Fruit fly (Drosophila melanogaster): Measurements from ENCODE around the gene dyw.

dyw gene

dm6 chrX:2663416-2663815 lies 30.3 kb downstream of the dyw start:
- TF ChIP-seq ovo (GFP tag; optimal IDR thresholded peaks at IDR 0.05) (no peak), CG7045 (GFP tag; optimal IDR thresholded peaks at IDR 0.05) (no peak), Mnt (GFP tag; optimal IDR thresholded peaks at IDR 0.05) (no peak), Clk (GFP tag; optimal IDR thresholded peaks at IDR 0.05) (no peak), cic (GFP tag; optimal IDR thresholded peaks at IDR 0.05) (no peak), Crg-1 (GFP tag; optimal IDR thresholded peaks at IDR 0.05) (peak; percentile 5), pad (GFP tag; optimal IDR thresholded peaks at IDR 0.05) (no peak), CG7101 (tag; optimal IDR thresholded peaks at IDR 0.05) (no peak)

DNA sequence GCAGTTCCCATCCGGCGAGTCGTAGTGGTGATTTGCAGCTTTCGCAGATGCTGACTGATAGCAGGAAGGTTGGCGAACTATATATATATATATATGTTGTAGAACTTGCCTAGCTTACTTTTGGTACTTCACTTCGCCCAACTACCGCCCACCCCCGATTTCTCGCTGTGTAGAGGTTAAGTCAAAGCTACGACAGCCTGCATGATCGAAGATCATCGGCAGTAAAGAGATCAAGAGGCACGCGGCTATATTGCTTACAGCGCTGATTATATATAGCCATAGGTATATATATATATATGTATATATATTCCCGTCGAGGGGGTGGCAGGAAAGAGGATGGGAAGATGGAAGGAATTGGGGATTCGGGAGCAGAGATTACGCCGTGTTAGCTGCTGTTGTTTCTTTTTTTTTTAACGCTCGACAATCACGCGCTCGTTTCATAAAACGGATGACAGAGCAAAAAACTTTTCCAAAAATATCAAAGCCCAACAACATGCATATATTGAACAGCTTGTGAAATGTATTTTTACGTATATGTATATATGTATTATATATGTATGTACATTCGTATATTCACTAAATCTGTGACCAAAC lies 31.0 kb downstream of the dyw start:
- peak; percentile 24 for TF ChIP-seq tj (GFP tag; optimal IDR thresholded peaks at IDR 0.05)
- peak; percentile 68 for TF ChIP-seq kay (GFP tag; ENCODE audit: borderline replicate concordance)
- no peak for TF ChIP-seq CG7045 (GFP tag; optimal IDR thresholded peaks at IDR 0.05)
- TF ChIP-seq toe (GFP tag; optimal IDR thresholded peaks at IDR 0.05) = no peak
- TF ChIP-seq CG12768 (GFP tag; optimal IDR thresholded peaks at IDR 0.05) = no peak

- TF ChIP-seq cnc (optimal IDR thresholded peaks at IDR 0.05) = peak in 1 of 2 experiments; percentile 22
- no peak for TF ChIP-seq Mnt (GFP tag; optimal IDR thresholded peaks at IDR 0.05)
- peak; percentile 23 for TF ChIP-seq cic (GFP tag; optimal IDR thresholded peaks at IDR 0.05)
- TF ChIP-seq tj (GFP tag; optimal IDR thresholded peaks at IDR 0.05) = peak; percentile 10
These were observed 31.9 kb downstream of the dyw start for dm6 chrX:2661758-2662157.

DNA sequence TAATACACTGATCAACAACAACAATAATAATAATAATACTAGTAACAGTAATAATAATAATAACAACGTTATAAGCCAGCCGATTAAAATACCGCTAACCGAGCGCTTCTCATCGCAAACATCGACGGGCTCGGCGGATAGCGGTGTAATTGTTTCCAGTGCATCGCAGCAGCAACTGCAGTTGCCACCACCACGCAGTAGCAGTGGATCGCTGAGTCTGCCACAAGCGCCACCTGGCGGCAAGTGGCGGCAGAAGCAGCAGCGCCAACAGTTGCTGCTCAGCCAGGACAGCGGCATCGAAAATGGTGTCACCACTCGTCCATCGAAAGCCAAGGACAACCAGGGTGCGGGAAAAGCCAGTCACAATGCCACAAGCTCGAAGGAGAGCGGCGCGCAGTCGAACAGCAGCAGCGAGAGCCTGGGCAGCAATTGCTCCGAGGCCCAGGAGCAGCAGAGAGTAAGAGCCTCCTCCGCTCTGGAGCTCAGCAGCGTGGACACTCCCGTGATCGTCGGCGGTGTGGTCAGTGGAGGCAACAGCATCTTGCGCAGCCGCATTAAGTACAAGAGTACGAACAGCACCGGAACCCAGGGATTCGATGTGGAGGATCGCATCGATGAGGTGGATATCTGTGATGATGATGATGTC lies 34.1 kb downstream of the dyw start:
- TF ChIP-seq Hr96 (GFP tag; optimal IDR thresholded peaks at IDR 0.05) = no peak
- no peak for TF ChIP-seq toe (GFP tag; optimal IDR thresholded peaks at IDR 0.05)
- no peak for TF ChIP-seq tj (GFP tag; optimal IDR thresholded peaks at IDR 0.05)
- no peak for TF ChIP-seq bab1 (GFP tag; optimal IDR thresholded peaks at IDR 0.05)
- no peak for TF ChIP-seq CG7101 (tag; optimal IDR thresholded peaks at IDR 0.05)
- no peak for TF ChIP-seq Mnt (GFP tag; optimal IDR thresholded peaks at IDR 0.05)
- no peak for TF ChIP-seq pad (GFP tag; optimal IDR thresholded peaks at IDR 0.05)
- no peak for TF ChIP-seq kay (GFP tag; ENCODE audit: borderline replicate concordance)
- no peak for TF ChIP-seq ovo (GFP tag; optimal IDR thresholded peaks at IDR 0.05)
- no peak for TF ChIP-seq Clk (GFP tag; optimal IDR thresholded peaks at IDR 0.05)
- no peak for TF ChIP-seq CG14711 (tag; optimal IDR thresholded peaks at IDR 0.05)

DNA sequence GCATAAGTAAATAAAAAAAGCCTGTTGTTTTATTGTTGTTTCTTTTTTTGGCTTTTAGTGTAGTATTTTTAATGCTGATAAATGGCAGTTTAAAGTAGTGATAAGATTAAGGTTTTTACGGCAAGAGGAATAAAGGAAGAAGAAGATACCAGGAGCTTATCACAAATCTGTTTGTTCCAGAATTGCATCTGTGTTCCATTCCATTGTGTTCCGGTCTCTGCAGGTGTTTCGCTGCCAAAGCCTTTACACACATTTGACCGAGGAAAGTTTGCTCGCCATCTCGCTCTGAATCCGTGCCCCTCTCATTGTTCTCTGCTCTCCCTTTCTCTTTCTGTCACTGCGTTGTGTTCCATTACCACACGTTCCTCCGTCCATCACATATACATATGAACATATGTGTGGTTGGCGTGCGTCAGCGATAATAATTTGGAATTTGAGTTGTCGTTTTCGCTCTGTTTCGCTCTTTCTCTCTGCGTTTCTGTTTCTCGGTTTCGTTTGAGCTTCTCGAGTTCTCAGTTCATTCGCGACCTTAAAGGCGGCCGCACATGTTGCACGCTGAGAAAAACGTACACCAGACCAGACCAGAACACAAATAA lies 35.3 kb downstream of the dyw start:
- TF ChIP-seq tj (GFP tag; optimal IDR thresholded peaks at IDR 0.05) = peak; percentile 94
- TF ChIP-seq CG5204 (GFP tag; optimal IDR thresholded peaks at IDR 0.05) = no peak
- TF ChIP-seq CG12768 (GFP tag; optimal IDR thresholded peaks at IDR 0.05) = no peak
- TF ChIP-seq CG7045 (GFP tag; optimal IDR thresholded peaks at IDR 0.05) = no peak
- TF ChIP-seq kay (GFP tag; ENCODE audit: borderline replicate concordance) = peak; percentile 62
- TF ChIP-seq Mnt (GFP tag; optimal IDR thresholded peaks at IDR 0.05) = peak; percentile 79
- peak; percentile 78 for TF ChIP-seq pad (GFP tag; optimal IDR thresholded peaks at IDR 0.05)
- TF ChIP-seq cic (GFP tag; optimal IDR thresholded peaks at IDR 0.05) = peak; percentile 71
- TF ChIP-seq cnc (optimal IDR thresholded peaks at IDR 0.05) = no peak
- TF ChIP-seq toe (GFP tag; optimal IDR thresholded peaks at IDR 0.05) = no peak
- no peak for TF ChIP-seq Hr96 (GFP tag; optimal IDR thresholded peaks at IDR 0.05)
- no peak for TF ChIP-seq CG11617 (GFP tag; optimal IDR thresholded peaks at IDR 0.05)
- no peak for TF ChIP-seq CG1620 (GFP tag; optimal IDR thresholded peaks at IDR 0.05)
- no peak for TF ChIP-seq ovo (GFP tag; optimal IDR thresholded peaks at IDR 0.05)
- TF ChIP-seq CG7101 (tag; optimal IDR thresholded peaks at IDR 0.05) = peak; percentile 10
- TF ChIP-seq Clk (GFP tag; optimal IDR thresholded peaks at IDR 0.05) = no peak
- TF ChIP-seq CG14711 (tag; optimal IDR thresholded peaks at IDR 0.05) = no peak
- TF ChIP-seq CG33017 (tag; optimal IDR thresholded peaks at IDR 0.05) = no peak
- peak; percentile 34 for TF ChIP-seq bab1 (GFP tag; optimal IDR thresholded peaks at IDR 0.05)
- TF ChIP-seq Crg-1 (GFP tag; optimal IDR thresholded peaks at IDR 0.05) = no peak

DNA sequence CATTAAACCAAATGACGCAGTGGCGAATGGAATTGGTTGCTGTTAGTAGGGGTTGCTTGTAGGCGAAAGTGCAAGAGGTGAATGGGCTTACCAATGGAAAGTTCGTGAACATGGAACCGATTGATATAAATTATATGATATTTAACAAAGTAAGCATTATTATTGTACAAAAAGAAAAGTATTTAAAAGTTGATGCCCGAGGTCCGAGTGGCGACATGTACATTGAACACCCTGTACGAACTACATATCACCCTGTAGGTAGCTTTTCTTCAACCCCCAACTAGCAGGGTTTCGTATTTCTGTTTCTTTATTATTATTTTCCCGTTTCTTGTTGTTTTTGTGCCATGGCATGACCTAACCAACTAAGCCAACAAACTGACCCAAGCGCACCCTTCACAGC lies 36.5 kb downstream of the dyw start:
- TF ChIP-seq ovo (GFP tag; optimal IDR thresholded peaks at IDR 0.05) (no peak), kay (GFP tag; ENCODE audit: borderline replicate concordance) (peak; percentile 68), CG14711 (tag; optimal IDR thresholded peaks at IDR 0.05) (no peak)

- no peak for TF ChIP-seq ovo (GFP tag; optimal IDR thresholded peaks at IDR 0.05)
- TF ChIP-seq tj (GFP tag; optimal IDR thresholded peaks at IDR 0.05) = no peak
- no peak for TF ChIP-seq CG5204 (GFP tag; optimal IDR thresholded peaks at IDR 0.05)
- TF ChIP-seq Mnt (GFP tag; optimal IDR thresholded peaks at IDR 0.05) = no peak
- TF ChIP-seq kay (GFP tag; ENCODE audit: borderline replicate concordance) = no peak
- no peak for TF ChIP-seq Crg-1 (GFP tag; optimal IDR thresholded peaks at IDR 0.05)
- no peak for TF ChIP-seq toe (GFP tag; optimal IDR thresholded peaks at IDR 0.05)
- TF ChIP-seq CG33017 (tag; optimal IDR thresholded peaks at IDR 0.05) = no peak
- no peak for TF ChIP-seq Clk (GFP tag; optimal IDR thresholded peaks at IDR 0.05)
- TF ChIP-seq CG11617 (GFP tag; optimal IDR thresholded peaks at IDR 0.05) = no peak
- TF ChIP-seq pad (GFP tag; optimal IDR thresholded peaks at IDR 0.05) = no peak
- TF ChIP-seq CG14711 (tag; optimal IDR thresholded peaks at IDR 0.05) = no peak
- TF ChIP-seq CG7045 (GFP tag; optimal IDR thresholded peaks at IDR 0.05) = no peak
- no peak for TF ChIP-seq CG7101 (tag; optimal IDR thresholded peaks at IDR 0.05)
These were observed 37.7 kb downstream of the dyw start for dm6 chrX:2655998-2656397.

Measured in whole organism, adult.